Worm (Caenorhabditis elegans) whole organism, midembryonic: ENCODE measurements around the gene arrd-7.

Source experiments
- klf-2 ChIP-seq: fragments of 200-800 bp; sonication (Bioruptor generic); conservative IDR thresholded peaks from 2 replicates; pipeline ENCODE4 v1.3.6; 2022; ENCODE audit warnings: missing genetic modification reagents, missing genetic modification characterization, missing compliant biosample characterization
- ref-1 ChIP-seq: fragments of 200-800 bp; sonication (Bioruptor generic); conservative IDR thresholded peaks from 2 replicates; pipeline ENCODE4 v1.3.6; 2022; ENCODE audit warnings: missing genetic modification reagents, missing genetic modification characterization, missing compliant biosample characterization
- tab-1 ChIP-seq: fragments of 200-800 bp; sonication (Bioruptor generic); IDR thresholded peaks from 2 replicates; pipeline ENCODE4 v1.3.6; 2022; ENCODE audit warnings: missing genetic modification characterization, missing compliant biosample characterization

DNA sequence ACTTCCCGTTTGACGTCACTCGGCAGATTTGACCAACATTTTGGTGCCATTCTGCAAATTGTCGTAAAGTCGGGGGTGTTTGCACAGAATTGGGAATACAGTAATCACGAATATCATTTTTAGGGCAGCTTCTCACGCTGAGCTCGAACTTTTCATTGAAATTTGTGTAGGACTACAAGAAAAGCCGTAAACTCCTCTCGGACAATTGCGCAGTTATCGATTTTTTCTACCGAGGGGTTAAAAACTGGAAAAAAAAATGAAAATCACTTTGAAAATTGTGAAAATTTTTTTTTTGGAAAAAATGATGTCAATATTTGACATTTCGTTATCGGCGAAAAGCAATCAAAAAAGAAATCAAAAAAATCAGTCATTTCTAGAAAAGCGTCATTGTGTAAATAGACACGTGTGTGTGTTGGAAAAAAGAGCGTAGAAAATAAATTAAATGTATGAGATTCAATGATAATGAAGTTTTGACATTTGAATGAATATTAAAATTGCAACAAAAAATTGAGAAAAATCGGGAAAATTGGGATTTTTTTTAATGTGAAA, 34.6 kb downstream of the arrd-7 start, which contains the start of gene Y17G7B.8:
- TF ChIP-seq klf-2 (GFP tag; lab: Robert Waterston, UW) (no peak), tab-1 (no peak), ref-1 (GFP tag; lab: Robert Waterston, UW) (no peak)
